Worm (Caenorhabditis elegans) whole organism, L4 larva: Measurements from ENCODE around the gene mpz-1.
A peak's percentile ranks its signal among the peaks of the same experiment; 100 is the strongest.

Experiments used
- Y5F2A.4 ChIP-seq: fragments of 200-800 bp; sonication (Bioruptor generic); optimal IDR thresholded peaks from 2 replicates; lab custom pipeline; 2018; ENCODE audit warnings: mild to moderate bottlenecking, missing genetic modification characterization, missing compliant biosample characterization
- ZK337.2 ChIP-seq: fragments of 200-800 bp; sonication (Bioruptor generic); IDR thresholded peaks from 2 replicates; pipeline ENCODE4 v1.3.6; 2022; ENCODE audit warnings: missing genetic modification reagents, missing genetic modification characterization, missing compliant biosample characterization
- ama-1 ChIP-seq: fragments of 150-350 bp; optimal IDR thresholded peaks from 2 replicates; lab custom pipeline; 2014; ENCODE audit warnings: inconsistent platforms, mixed read lengths
- ces-1 ChIP-seq: fragments of 150-350 bp; sonication (generic microtip); optimal IDR thresholded peaks from 4 replicates; lab custom pipeline; 2014; ENCODE audit warnings: missing biosample characterization, missing genetic modification reagents, missing genetic modification characterization
- daf-12 ChIP-seq: fragments of 150-350 bp; optimal IDR thresholded peaks from 2 replicates; lab custom pipeline; 2014; ENCODE audit warnings: missing biosample characterization, missing genetic modification reagents, missing genetic modification characterization
- hif-1 ChIP-seq, 2 experiments: sonication (generic microtip); optimal IDR thresholded peaks; 2 replicates each; lab custom pipeline; 2016 to 2017; ENCODE audit warnings: missing compliant biosample characterization in 2 of 2, missing genetic modification characterization in 2 of 2, missing genetic modification reagents in 2 of 2, missing genotype in 2 of 2, mild to moderate bottlenecking in 1 of 2
- lin-29 ChIP-seq: fragments of 200-800 bp; sonication (Bioruptor generic); IDR thresholded peaks from 2 replicates; pipeline ENCODE4 v1.3.6; 2022; ENCODE audit warnings: missing genetic modification reagents, missing genetic modification characterization, missing compliant biosample characterization
- nhr-42 ChIP-seq: fragments of 200-800 bp; sonication (Bioruptor generic); IDR thresholded peaks from 2 replicates; pipeline ENCODE4 v1.3.6; 2022; ENCODE audit warnings: missing genetic modification characterization, missing compliant biosample characterization
- zfp-3 ChIP-seq: fragments of 200-800 bp; sonication (Bioruptor generic); conservative IDR thresholded peaks from 2 replicates; pipeline ENCODE4 v1.3.6; 2022; ENCODE audit warnings: missing genetic modification reagents, missing genetic modification characterization, missing compliant biosample characterization

ce11 chrII:10824046-10824445 lies 46.1 kb upstream of the mpz-1 start, which contains the start of the genes R06F6.12 and mix-1:
- TF ChIP-seq zfp-3 (GFP tag; lab: Robert Waterston, UW) (no peak), nhr-42 (GFP tag; lab: Robert Waterston, UW) (no peak), ZK337.2 (GFP tag; lab: Robert Waterston, UW) (no peak), Y5F2A.4 (GFP tag; lab: Kevin White, UChicago) (no peak), ces-1 (GFP tag; lab: Kevin White, UChicago) (no peak), ama-1 (lab: Kevin White, UChicago) (no peak), lin-29 (GFP tag; lab: Robert Waterston, UW) (no peak), daf-12 (tag; lab: Kevin White, UChicago) (no peak), hif-1 (tag; optimal IDR thresholded peaks at IDR 0.05; lab: Kevin White, UChicago) (peak in 1 of 2 experiments; percentile 6)
